Worm (Caenorhabditis elegans): ENCODE results near the gene C16C8.20.

DNA sequence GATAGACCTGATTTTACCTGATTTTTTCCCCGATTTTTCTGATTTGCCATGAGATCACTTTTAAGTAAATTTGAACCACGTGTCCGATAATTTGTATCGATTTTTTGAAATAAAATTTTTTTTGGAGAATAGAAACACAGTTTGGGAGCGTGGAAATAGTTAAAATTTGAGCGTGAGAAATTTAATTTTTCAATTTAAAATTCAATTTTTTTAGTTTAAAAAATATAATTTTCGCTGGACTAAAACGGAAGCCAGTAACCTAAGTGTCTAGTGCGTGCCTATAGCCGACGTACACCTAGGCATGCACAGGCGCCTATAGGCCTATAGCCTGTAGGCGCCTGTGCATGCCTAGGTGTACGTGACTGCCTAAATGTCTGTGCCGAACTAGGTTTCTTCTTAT is 47.5 kb upstream of the C16C8.20 start, which contains the start of gene nep-9:
- TF ChIP-seq W03F9.2 (tag; optimal IDR thresholded peaks at IDR 0.05) (no peak), dao-5 (tag; optimal IDR thresholded peaks at IDR 0.05) (no peak)

Data from whole organism, L4/young adult.